Worm (Caenorhabditis elegans) whole organism, L4 larva: ENCODE data around the gene srh-290.

Source experiments
- F26F4.8 ChIP-seq: fragments of 200-800 bp; sonication (Bioruptor generic); conservative IDR thresholded peaks from 2 replicates; pipeline ENCODE4 v1.3.6; 2022; ENCODE audit warnings: missing genetic modification characterization, missing compliant biosample characterization
- F37D6.2 ChIP-seq: sonication (generic microtip); optimal IDR thresholded peaks from 2 replicates; lab custom pipeline; 2016; ENCODE audit warnings: mild to moderate bottlenecking, missing genetic modification characterization, missing compliant biosample characterization
- T26A8.4 ChIP-seq: fragments of 200-800 bp; sonication (Bioruptor generic); IDR thresholded peaks from 2 replicates; pipeline ENCODE4 v1.3.6; 2022; ENCODE audit warnings: missing genetic modification characterization, missing compliant biosample characterization
- Y105C5A.15 ChIP-seq: fragments of 200-800 bp; sonication (Bioruptor generic); IDR thresholded peaks from 2 replicates; pipeline ENCODE4 v1.3.6; 2022; ENCODE audit warnings: missing genetic modification characterization, missing compliant biosample characterization
- Y5F2A.4 ChIP-seq: fragments of 200-800 bp; sonication (Bioruptor generic); optimal IDR thresholded peaks from 2 replicates; lab custom pipeline; 2018; ENCODE audit warnings: mild to moderate bottlenecking, missing genetic modification characterization, missing compliant biosample characterization
- Y75B8A.6 ChIP-seq: fragments of 200-800 bp; sonication (Bioruptor generic); IDR thresholded peaks from 2 replicates; pipeline ENCODE4 v1.3.6; 2022; ENCODE audit warnings: missing genetic modification reagents, missing genetic modification characterization, missing compliant biosample characterization
- ZK546.5 ChIP-seq, 2 experiments: sonication (generic microtip); optimal IDR thresholded peaks; 2 replicates each; lab custom pipeline; 2017; ENCODE audit warnings: missing biosample characterization in 2 of 2, missing genetic modification characterization in 2 of 2
- aha-1 ChIP-seq: fragments of 150-350 bp; peaks from one replicate; lab custom pipeline; 2014; ENCODE audit warnings: missing biosample characterization, missing genetic modification characterization
- ama-1 ChIP-seq: fragments of 150-350 bp; optimal IDR thresholded peaks from 2 replicates; lab custom pipeline; 2014; ENCODE audit warnings: inconsistent platforms, mixed read lengths
- ceh-20 ChIP-seq: fragments of 200-800 bp; sonication (Bioruptor generic); IDR thresholded peaks from 2 replicates; pipeline ENCODE4 v1.3.6; 2022; ENCODE audit warnings: missing genetic modification reagents, missing genetic modification characterization, missing compliant biosample characterization
- ceh-28 ChIP-seq: fragments of 150-350 bp; optimal IDR thresholded peaks from 2 replicates; lab custom pipeline; 2014; ENCODE audit warnings: missing biosample characterization, missing genetic modification reagents, missing genetic modification characterization
- ceh-32 ChIP-seq: sonication (generic microtip); optimal IDR thresholded peaks from 2 replicates; lab custom pipeline; 2016; ENCODE audit warnings: mild to moderate bottlenecking, missing genetic modification characterization, missing compliant biosample characterization; ENCODE audit not compliant: poor library complexity
- ceh-44 ChIP-seq: fragments of 200-800 bp; sonication (Bioruptor generic); IDR thresholded peaks from 2 replicates; pipeline ENCODE4 v1.3.6; 2022; ENCODE audit warnings: missing genetic modification reagents, missing genetic modification characterization, missing compliant biosample characterization
- ceh-62 ChIP-seq: sonication (generic microtip); optimal IDR thresholded peaks from 2 replicates; lab custom pipeline; 2017; ENCODE audit warnings: missing biosample characterization, missing genetic modification characterization
- ces-1 ChIP-seq: fragments of 150-350 bp; sonication (generic microtip); optimal IDR thresholded peaks from 4 replicates; lab custom pipeline; 2014; ENCODE audit warnings: missing biosample characterization, missing genetic modification reagents, missing genetic modification characterization
- cey-2 ChIP-seq: sonication (generic microtip); optimal IDR thresholded peaks from 3 replicates; lab custom pipeline; 2017; ENCODE audit warnings: missing genetic modification characterization, mild to moderate bottlenecking, missing compliant biosample characterization, antibody characterized with exemption, borderline replicate concordance; ENCODE audit not compliant: insufficient read depth
- ctbp-1 ChIP-seq: fragments of 200-800 bp; sonication (Bioruptor generic); IDR thresholded peaks from 2 replicates; pipeline ENCODE4 v1.3.6; 2022; ENCODE audit warnings: missing genetic modification reagents, missing genetic modification characterization, missing compliant biosample characterization
- daf-19 ChIP-seq: fragments of 200-800 bp; sonication (Bioruptor generic); conservative IDR thresholded peaks from 2 replicates; pipeline ENCODE4 v1.3.6; 2022; ENCODE audit warnings: missing genetic modification characterization, missing compliant biosample characterization
- daf-8 ChIP-seq: fragments of 200-800 bp; sonication (Bioruptor generic); IDR thresholded peaks from 2 replicates; pipeline ENCODE4 v1.3.6; 2022; ENCODE audit warnings: missing genetic modification characterization, missing compliant biosample characterization
- dmd-8 ChIP-seq: fragments of 200-800 bp; sonication (Bioruptor generic); IDR thresholded peaks from 2 replicates; pipeline ENCODE4 v1.3.6; 2022; ENCODE audit warnings: missing genetic modification characterization, missing compliant biosample characterization
- dve-1 ChIP-seq: sonication (generic microtip); optimal IDR thresholded peaks from 2 replicates; lab custom pipeline; 2017; ENCODE audit warnings: antibody characterized with exemption, mild to moderate bottlenecking, missing genetic modification characterization, missing compliant biosample characterization; ENCODE audit not compliant: insufficient read depth
- fkh-10 ChIP-seq: fragments of 150-350 bp; optimal IDR thresholded peaks from 2 replicates; lab custom pipeline; 2014; ENCODE audit warnings: missing biosample characterization, missing genetic modification reagents, missing genetic modification characterization
- hlh-30 ChIP-seq: sonication (generic microtip); optimal IDR thresholded peaks from 2 replicates; lab custom pipeline; 2017; ENCODE audit warnings: antibody characterized with exemption, mild to moderate bottlenecking, missing genetic modification characterization, missing compliant biosample characterization; ENCODE audit not compliant: insufficient read depth
- hmg-1.1 ChIP-seq: fragments of 200-800 bp; sonication (Bioruptor generic); IDR thresholded peaks from 2 replicates; pipeline ENCODE4 v1.3.6; 2022; ENCODE audit warnings: missing genetic modification reagents, missing genetic modification characterization, missing compliant biosample characterization
- jun-1 ChIP-seq: fragments of 150-350 bp; optimal IDR thresholded peaks from 2 replicates; lab custom pipeline; 2014; ENCODE audit warnings: missing biosample characterization, missing genetic modification reagents, missing genetic modification characterization
- lin-1 ChIP-seq: fragments of 200-800 bp; sonication (Bioruptor generic); IDR thresholded peaks from 2 replicates; pipeline ENCODE4 v1.3.6; 2022; ENCODE audit warnings: missing genetic modification reagents, missing genetic modification characterization, missing compliant biosample characterization
- lin-13 ChIP-seq: fragments of 150-350 bp; optimal IDR thresholded peaks from 2 replicates; lab custom pipeline; 2014; ENCODE audit warnings: missing biosample characterization, missing genetic modification reagents, missing genetic modification characterization
- lin-38 ChIP-seq: fragments of 200-800 bp; sonication (Bioruptor generic); IDR thresholded peaks from 2 replicates; pipeline ENCODE4 v1.3.6; 2022; ENCODE audit warnings: missing genetic modification reagents, missing genetic modification characterization, missing compliant biosample characterization
- lin-39 ChIP-seq: fragments of 150-350 bp; optimal IDR thresholded peaks from 2 replicates; lab custom pipeline; 2014; ENCODE audit warnings: missing biosample characterization, missing genetic modification reagents, missing genetic modification characterization
- mxl-2 ChIP-seq: fragments of 200-800 bp; sonication (Bioruptor generic); conservative IDR thresholded peaks from 2 replicates; pipeline ENCODE4 v1.3.6; 2022; ENCODE audit warnings: missing genetic modification reagents, missing genetic modification characterization, missing compliant biosample characterization
- nhr-10 ChIP-seq: fragments of 150-350 bp; optimal IDR thresholded peaks from 2 replicates; lab custom pipeline; 2014; ENCODE audit warnings: missing biosample characterization, missing genetic modification characterization
- nhr-41 ChIP-seq: fragments of 200-800 bp; sonication (Bioruptor generic); IDR thresholded peaks from 2 replicates; pipeline ENCODE4 v1.3.6; 2022; ENCODE audit warnings: missing genetic modification reagents, missing genetic modification characterization, missing compliant biosample characterization
- nhr-42 ChIP-seq: fragments of 200-800 bp; sonication (Bioruptor generic); IDR thresholded peaks from 2 replicates; pipeline ENCODE4 v1.3.6; 2022; ENCODE audit warnings: missing genetic modification characterization, missing compliant biosample characterization
- nhr-76 ChIP-seq: fragments of 150-350 bp; optimal IDR thresholded peaks from 2 replicates; lab custom pipeline; 2014; ENCODE audit warnings: missing biosample characterization, missing genetic modification characterization
- rbr-2 ChIP-seq: sonication (generic microtip); optimal IDR thresholded peaks from 2 replicates; lab custom pipeline; 2016; ENCODE audit warnings: missing genotype, missing genetic modification characterization, missing compliant biosample characterization
- set-16 ChIP-seq: fragments of 200-800 bp; sonication (Bioruptor generic); IDR thresholded peaks from 2 replicates; pipeline ENCODE4 v1.3.6; 2022; ENCODE audit warnings: missing genetic modification reagents, missing genetic modification characterization, missing compliant biosample characterization
- spr-1 ChIP-seq: sonication (generic microtip); optimal IDR thresholded peaks from 2 replicates; lab custom pipeline; 2016; ENCODE audit warnings: mild to moderate bottlenecking, missing genetic modification characterization, missing compliant biosample characterization
- spr-3 ChIP-seq: fragments of 200-800 bp; sonication (Bioruptor generic); optimal IDR thresholded peaks from 2 replicates; lab custom pipeline; 2018; ENCODE audit warnings: mild to moderate bottlenecking, missing genetic modification characterization, missing compliant biosample characterization
- tag-97 ChIP-seq: fragments of 200-800 bp; sonication (Bioruptor generic); IDR thresholded peaks from 2 replicates; pipeline ENCODE4 v1.3.6; 2022; ENCODE audit warnings: missing genetic modification characterization, missing compliant biosample characterization
- unc-62 ChIP-seq, 3 experiments: fragments of 150-350 bp in 1 of 3; sonication (generic microtip); optimal IDR thresholded peaks in 2 of 3; peaks in 1 of 3; 1 replicate in 1 of 3; 2 replicates in 2 of 3; lab custom pipeline; 2014 to 2017; ENCODE audit warnings: missing biosample characterization in 3 of 3, missing genetic modification characterization in 3 of 3, missing genetic modification reagents in 3 of 3, missing genotype in 1 of 3
- vab-7 ChIP-seq: fragments of 200-800 bp; sonication (Bioruptor generic); IDR thresholded peaks from 2 replicates; pipeline ENCODE4 v1.3.6; 2022; ENCODE audit warnings: missing genetic modification reagents, missing genetic modification characterization, missing compliant biosample characterization
- zag-1 ChIP-seq: fragments of 150-350 bp; optimal IDR thresholded peaks from 2 replicates; lab custom pipeline; 2014; ENCODE audit warnings: missing biosample characterization, missing genetic modification characterization

Gene srh-290

ce11 chrV:17790191-17790590, at the start of gene srh-290:
TSS of gene srh-290 (plus strand) at chrV:17790491.
- no peak for TF ChIP-seq lin-39 (tag; lab: Kevin White, UChicago)
- TF ChIP-seq unc-62 (GFP tag; optimal IDR thresholded peaks at IDR 0.05 in 1 of 2; lab: Kevin White, UChicago): peak in 1 of 2 experiments; percentile 20
- TF ChIP-seq unc-62 (tag; optimal IDR thresholded peaks at IDR 0.05; lab: Kevin White, UChicago): no peak
- TF ChIP-seq aha-1 (tag; lab: Kevin White, UChicago): peak; percentile 64
- no peak for TF ChIP-seq lin-13 (GFP tag; lab: Kevin White, UChicago)
- TF ChIP-seq, all 104 proteins: peak for 2

- TF ChIP-seq spr-1 (tag; lab: Kevin White, UChicago): no peak
- TF ChIP-seq, all 104 proteins: peak for 0
Measured at ce11 chrV:17743802-17744201, 46.5 kb upstream of the srh-290 start.

ce11 chrV:17746959-17747358, 43.3 kb upstream of the srh-290 start, which contains the start of gene twk-36:
TSS of gene twk-36 (minus strand) at chrV:17747059.
- no peak for TF ChIP-seq ceh-28 (tag; lab: Kevin White, UChicago)
- no peak for TF ChIP-seq ces-1
- TF ChIP-seq T26A8.4: no peak
- no peak for TF ChIP-seq mxl-2 (GFP tag; lab: Robert Waterston, UW)
- TF ChIP-seq hmg-1.1 (GFP tag; lab: Robert Waterston, UW): no peak
- TF ChIP-seq lin-1 (GFP tag; lab: Robert Waterston, UW): no peak

- TF ChIP-seq set-16 (GFP tag; lab: Robert Waterston, UW): peak; percentile 49
- no peak for TF ChIP-seq nhr-41 (GFP tag; lab: Robert Waterston, UW)
- peak; percentile 70 for TF ChIP-seq ctbp-1 (GFP tag; lab: Robert Waterston, UW)
- TF ChIP-seq ceh-32 (tag; lab: Kevin White, UChicago): peak; percentile 26
- no peak for TF ChIP-seq dmd-8 (GFP tag; lab: Robert Waterston, UW)
- TF ChIP-seq ces-1: peak; percentile 86
- no peak for TF ChIP-seq ceh-44 (GFP tag; lab: Robert Waterston, UW)
- no peak for TF ChIP-seq zag-1 (tag; lab: Kevin White, UChicago)
- TF ChIP-seq ZK546.5 (tag; optimal IDR thresholded peaks at IDR 0.05; lab: Kevin White, UChicago): no peak
- no peak for TF ChIP-seq ceh-28 (tag; lab: Kevin White, UChicago)
- no peak for TF ChIP-seq tag-97
- no peak for TF ChIP-seq ama-1 (lab: Kevin White, UChicago)
- no peak for TF ChIP-seq jun-1 (tag; lab: Kevin White, UChicago)
- no peak for TF ChIP-seq dve-1
- no peak for TF ChIP-seq Y75B8A.6
- no peak for TF ChIP-seq Y105C5A.15 (GFP tag; lab: Robert Waterston, UW)
- no peak for TF ChIP-seq lin-38 (GFP tag; lab: Robert Waterston, UW)
- no peak for TF ChIP-seq cey-2 (tag; lab: Kevin White, UChicago)
- no peak for TF ChIP-seq F37D6.2
- TF ChIP-seq fkh-10: peak; percentile 88
- no peak for TF ChIP-seq ceh-20 (GFP tag; lab: Robert Waterston, UW)
- TF ChIP-seq daf-8 (GFP tag; lab: Robert Waterston, UW): no peak
- no peak for TF ChIP-seq nhr-10 (tag; lab: Kevin White, UChicago)
- no peak for TF ChIP-seq ceh-62 (tag; lab: Kevin White, UChicago)
- TF ChIP-seq rbr-2 (tag; lab: Kevin White, UChicago): peak; percentile 17
- TF ChIP-seq vab-7 (GFP tag; lab: Robert Waterston, UW): no peak
- TF ChIP-seq F26F4.8 (GFP tag; lab: Robert Waterston, UW): no peak
- no peak for TF ChIP-seq daf-19 (GFP tag; lab: Robert Waterston, UW)
- TF ChIP-seq hlh-30: no peak
- no peak for TF ChIP-seq spr-3 (GFP tag; lab: Kevin White, UChicago)
- no peak for TF ChIP-seq Y5F2A.4 (GFP tag; lab: Kevin White, UChicago)
- TF ChIP-seq nhr-76 (tag; lab: Kevin White, UChicago): no peak
- TF ChIP-seq nhr-42 (GFP tag; lab: Robert Waterston, UW): no peak
- TF ChIP-seq, all 104 proteins: peak for 6
Measured at ce11 chrV:17749181-17749580, 41.1 kb upstream of the srh-290 start, which contains the start of gene R12G8.1. TSS of gene R12G8.1 (minus strand) at chrV:17749243.
